Fruit fly (Drosophila melanogaster): ENCODE results near the gene CG1368.

CG1368 gene

DNA sequence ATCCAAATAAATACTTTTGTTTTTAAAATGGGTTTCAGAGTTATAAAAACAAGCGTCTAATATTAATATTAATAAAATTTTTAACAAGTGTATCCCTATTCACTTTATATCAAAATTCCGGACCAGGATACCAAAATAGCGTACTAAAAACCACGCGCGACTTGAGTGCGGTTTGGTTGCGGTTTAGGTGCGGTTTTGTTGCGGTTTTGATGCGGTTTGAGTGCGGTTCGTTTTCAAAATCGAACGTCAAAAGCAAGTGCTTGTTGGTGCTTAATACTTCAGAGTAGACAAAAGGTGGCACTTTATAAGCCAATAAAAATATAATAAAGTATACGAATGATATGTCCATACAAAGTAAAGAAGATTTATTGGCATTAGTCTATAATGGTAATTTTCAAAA is 1.1 kb downstream of the CG1368 start:
- TF ChIP-seq CG8632 (GFP tag; optimal IDR thresholded peaks at IDR 0.05) (no peak), fd85E (GFP tag; optimal IDR thresholded peaks at IDR 0.05) (no peak), CG11294 (GFP tag; IDR thresholded peaks at IDR 0.05) (no peak), CG4318 (GFP tag; optimal IDR thresholded peaks at IDR 0.05) (no peak), dsx (GFP tag; optimal IDR thresholded peaks at IDR 0.05; ENCODE audit: poor library complexity, severe bottlenecking) (no peak), Hr38 (GFP tag; optimal IDR thresholded peaks at IDR 0.05) (no peak), lz (GFP tag; optimal IDR thresholded peaks at IDR 0.05) (no peak), CG8119 (GFP tag; IDR thresholded peaks at IDR 0.05) (no peak), Eip75B (GFP tag; optimal IDR thresholded peaks at IDR 0.05) (no peak)

DNA sequence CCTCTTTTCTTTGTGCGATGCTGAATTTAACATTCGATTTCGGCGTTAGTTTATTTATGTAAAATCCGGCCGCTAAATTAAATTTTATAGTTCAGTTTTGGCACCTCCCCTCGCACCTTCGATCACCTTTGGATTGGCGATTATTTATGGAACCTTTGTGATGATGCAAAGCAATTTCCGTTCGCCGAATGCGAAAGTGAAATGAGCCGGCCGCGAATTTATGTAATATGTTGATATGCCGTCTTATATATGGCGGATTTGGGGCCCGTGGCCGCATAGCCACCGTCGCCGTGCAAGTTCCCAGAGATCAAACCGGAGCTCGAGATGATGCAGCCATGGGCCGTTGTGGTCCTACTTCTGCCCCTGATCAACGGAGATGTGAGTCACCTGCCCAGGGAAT is 2.1 kb downstream of the CG1368 start, which contains the start of gene CG11581:
TSS of gene CG11581 (plus strand) at position 301 of the 400 bp plus-strand sequence.
- TF ChIP-seq svp (GFP tag) = peak; percentile 4
- no peak for TF ChIP-seq CG7368 (GFP tag; optimal IDR thresholded peaks at IDR 0.05)
- TF ChIP-seq Ets96B (tag; optimal IDR thresholded peaks at IDR 0.05) = no peak

dm6 chrX:14180728-14181127 is 6.2 kb downstream of the CG1368 start, which contains the start of gene CG11584:
Gene CG11584 (plus strand): TSS chrX:14181028.
- TF ChIP-seq Eip93F (GFP tag; optimal IDR thresholded peaks at IDR 0.05) (no peak), svp (GFP tag) (no peak), CG11762 (GFP tag; optimal IDR thresholded peaks at IDR 0.05; ENCODE audit: insufficient read depth) (no peak), CG3032 (tag; optimal IDR thresholded peaks at IDR 0.05) (no peak), CG9139 (GFP tag; optimal IDR thresholded peaks at IDR 0.05) (no peak), Hr4 (GFP tag; optimal IDR thresholded peaks at IDR 0.05) (no peak), fd85E (GFP tag; optimal IDR thresholded peaks at IDR 0.05) (no peak), CG8119 (GFP tag; IDR thresholded peaks at IDR 0.05) (no peak), CG1621 (tag; optimal IDR thresholded peaks at IDR 0.05) (no peak), Sox14 (GFP tag; optimal IDR thresholded peaks at IDR 0.05) (no peak), OdsH (GFP tag; optimal IDR thresholded peaks at IDR 0.05) (no peak), CG4318 (GFP tag; optimal IDR thresholded peaks at IDR 0.05) (no peak), CG6276 (GFP tag; optimal IDR thresholded peaks at IDR 0.05) (no peak), dsx (GFP tag; optimal IDR thresholded peaks at IDR 0.05; ENCODE audit: poor library complexity, severe bottlenecking) (no peak), esn (GFP tag; optimal IDR thresholded peaks at IDR 0.05) (no peak)

DNA sequence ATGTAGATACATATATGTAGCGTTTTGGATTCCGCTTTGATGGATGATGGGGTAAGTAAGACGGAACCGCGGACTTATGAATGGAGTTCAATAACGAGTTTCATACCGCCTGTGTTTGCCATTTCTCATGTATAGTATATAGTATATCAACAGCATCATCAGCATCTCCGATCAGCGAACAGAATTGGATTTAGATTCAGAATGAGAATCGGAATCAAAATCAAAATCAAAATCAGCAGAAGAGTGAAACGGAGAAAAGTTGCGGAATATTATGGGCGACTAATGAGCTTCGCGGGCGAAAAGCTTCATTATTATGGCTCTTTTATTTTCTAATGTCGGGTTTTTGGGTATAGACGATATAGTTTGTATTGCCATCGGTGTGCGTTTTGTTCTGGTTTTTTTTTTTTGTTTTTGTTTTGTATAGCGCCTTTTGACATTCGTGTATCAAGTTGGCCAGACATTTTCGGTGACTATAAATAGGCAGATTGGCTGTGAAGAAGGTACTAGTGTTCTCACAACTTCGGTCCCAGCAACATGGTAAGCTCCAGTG is 9.6 kb downstream of the CG1368 start, which contains the start of gene CG32603:
TSS of gene CG32603 (plus strand) at position 500 of the 550 bp plus-strand sequence.
- TF ChIP-seq CG1621 (tag; optimal IDR thresholded peaks at IDR 0.05) (no peak), Sox14 (GFP tag; optimal IDR thresholded peaks at IDR 0.05) (no peak), Hr39 (GFP tag; optimal IDR thresholded peaks at IDR 0.05) (no peak), CG32006 (GFP tag; optimal IDR thresholded peaks at IDR 0.05) (no peak), lz (GFP tag; optimal IDR thresholded peaks at IDR 0.05) (no peak), Eip93F (GFP tag; optimal IDR thresholded peaks at IDR 0.05) (no peak), CG4318 (GFP tag; optimal IDR thresholded peaks at IDR 0.05) (no peak), Met (GFP tag; optimal IDR thresholded peaks at IDR 0.05) (no peak), achi (GFP tag; optimal IDR thresholded peaks at IDR 0.05) (no peak), OdsH (GFP tag; optimal IDR thresholded peaks at IDR 0.05) (no peak), CG15336 (GFP tag; IDR thresholded peaks at IDR 0.05) (no peak)

DNA sequence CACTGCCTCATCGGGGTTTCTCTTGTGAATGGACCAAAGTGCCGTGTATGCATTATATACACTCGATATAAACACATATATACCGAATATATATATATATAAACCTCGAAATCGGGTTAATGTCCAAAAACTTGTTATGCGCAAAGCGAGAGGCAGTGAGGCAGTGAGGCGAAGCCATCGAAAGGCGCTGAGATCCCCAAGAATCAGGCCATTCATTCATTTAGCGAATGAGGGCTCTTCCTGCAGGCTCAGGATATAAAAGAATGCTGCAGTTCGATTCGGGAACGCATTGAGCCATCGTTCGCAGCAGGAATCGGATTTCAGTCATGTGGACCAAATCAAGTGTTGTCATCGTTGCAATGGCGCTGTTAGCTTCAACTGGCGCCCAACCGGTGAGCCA is 12.4 kb downstream of the CG1368 start, which contains the start of gene CG12481:
TSS of gene CG12481 (plus strand) at position 301 of the 400 bp plus-strand sequence.
- TF ChIP-seq vri (GFP tag; optimal IDR thresholded peaks at IDR 0.05) = no peak
- TF ChIP-seq OdsH (GFP tag; optimal IDR thresholded peaks at IDR 0.05) = no peak
- TF ChIP-seq CG15336 (GFP tag; IDR thresholded peaks at IDR 0.05) = no peak
- no peak for TF ChIP-seq Eip75B (GFP tag; optimal IDR thresholded peaks at IDR 0.05)
- no peak for TF ChIP-seq acj6 (GFP tag; optimal IDR thresholded peaks at IDR 0.05)
- TF ChIP-seq CG31627 (GFP tag; optimal IDR thresholded peaks at IDR 0.05) = no peak
- TF ChIP-seq CG10669 (GFP tag; optimal IDR thresholded peaks at IDR 0.05) = no peak
- no peak for TF ChIP-seq CG3032 (tag; optimal IDR thresholded peaks at IDR 0.05)
- no peak for TF ChIP-seq Met (GFP tag; optimal IDR thresholded peaks at IDR 0.05)
- no peak for TF ChIP-seq Sox15 (GFP tag; optimal IDR thresholded peaks at IDR 0.05)
- TF ChIP-seq Smox (GFP tag; optimal IDR thresholded peaks at IDR 0.05) = no peak
- no peak for TF ChIP-seq Ets21C (GFP tag; optimal IDR thresholded peaks at IDR 0.05)
- no peak for TF ChIP-seq CG11294 (GFP tag; IDR thresholded peaks at IDR 0.05)
- no peak for TF ChIP-seq CG10631 (GFP tag; optimal IDR thresholded peaks at IDR 0.05)
- no peak for TF ChIP-seq CG9139 (GFP tag; optimal IDR thresholded peaks at IDR 0.05)
- TF ChIP-seq spab (GFP tag; optimal IDR thresholded peaks at IDR 0.05) = no peak
